Fruit fly (Drosophila melanogaster) whole organism, adult: ENCODE results near the gene CG31948.

ENCODE experiments used
- CG11617 ChIP-seq: fragments of 200-800 bp; sonication (Bioruptor generic); optimal IDR thresholded peaks from 2 replicates; lab custom pipeline; 2017; ENCODE audit warnings: mild to moderate bottlenecking, missing biosample characterization, missing genetic modification reagents, missing genetic modification characterization
- CG12768 ChIP-seq: fragments of 200-800 bp; sonication (Bioruptor generic); optimal IDR thresholded peaks from 2 replicates; lab custom pipeline; 2017; ENCODE audit warnings: missing biosample characterization, missing genetic modification characterization, mild to moderate bottlenecking, moderate library complexity, missing genetic modification reagents
- CG14711 ChIP-seq: fragments of 200-800 bp; sonication (Bioruptor generic); optimal IDR thresholded peaks from 2 replicates; lab custom pipeline; 2018; ENCODE audit warnings: missing biosample characterization, mild to moderate bottlenecking, missing genetic modification characterization, moderate library complexity
- CG1620 ChIP-seq: fragments of 200-800 bp; sonication (Bioruptor generic); optimal IDR thresholded peaks from 2 replicates; lab custom pipeline; 2016; ENCODE audit warnings: missing biosample characterization, missing genetic modification characterization
- CG33017 ChIP-seq: fragments of 200-800 bp; sonication (Bioruptor generic); optimal IDR thresholded peaks from 2 replicates; lab custom pipeline; 2018; ENCODE audit warnings: missing biosample characterization, mild to moderate bottlenecking, missing genetic modification characterization, moderate library complexity
- CG5204 ChIP-seq: fragments of 200-800 bp; sonication (Bioruptor generic); optimal IDR thresholded peaks from 2 replicates; lab custom pipeline; 2016; ENCODE audit warnings: missing biosample characterization, missing genetic modification characterization
- CG7045 ChIP-seq: fragments of 200-800 bp; sonication (Bioruptor generic); optimal IDR thresholded peaks from 2 replicates; lab custom pipeline; 2017; ENCODE audit warnings: missing biosample characterization, mild to moderate bottlenecking, missing genetic modification characterization
- CG7101 ChIP-seq: fragments of 200-800 bp; sonication (Bioruptor generic); optimal IDR thresholded peaks from 2 replicates; lab custom pipeline; 2018; ENCODE audit warnings: missing biosample characterization, mild to moderate bottlenecking, missing genetic modification characterization, moderate library complexity
- Clk ChIP-seq: fragments of 200-800 bp; sonication (Bioruptor generic); optimal IDR thresholded peaks from 2 replicates; lab custom pipeline; 2017; ENCODE audit warnings: missing biosample characterization, missing genetic modification characterization
- Crg-1 ChIP-seq: fragments of 200-800 bp; sonication (Bioruptor generic); optimal IDR thresholded peaks from 2 replicates; lab custom pipeline; 2016; ENCODE audit warnings: missing biosample characterization, missing genetic modification characterization
- Hr96 ChIP-seq: fragments of 200-800 bp; sonication (Bioruptor generic); optimal IDR thresholded peaks from 2 replicates; lab custom pipeline; 2016; ENCODE audit warnings: missing biosample characterization, missing genetic modification characterization
- Mnt ChIP-seq: fragments of 200-800 bp; sonication (Bioruptor generic); optimal IDR thresholded peaks from 2 replicates; lab custom pipeline; 2016; ENCODE audit warnings: missing biosample characterization, mild to moderate bottlenecking, missing genetic modification characterization
- bab1 ChIP-seq: fragments of 200-800 bp; sonication (Bioruptor generic); optimal IDR thresholded peaks from 3 replicates; lab custom pipeline; 2019; ENCODE audit warnings: missing biosample characterization, mild to moderate bottlenecking, missing genetic modification characterization, moderate library complexity
- cic ChIP-seq: fragments of 200-800 bp; sonication (Bioruptor generic); optimal IDR thresholded peaks from 2 replicates; lab custom pipeline; 2017; ENCODE audit warnings: missing biosample characterization, mild to moderate bottlenecking, missing genetic modification characterization, moderate library complexity
- cnc ChIP-seq, 2 experiments: fragments of >200 bp; optimal IDR thresholded peaks; 2 replicates each; lab custom pipeline; 2017
- kay ChIP-seq: fragments of 200-800 bp; sonication (Bioruptor generic); peaks from one replicate; lab custom pipeline; 2016; ENCODE audit warnings: missing biosample characterization, missing genetic modification characterization, borderline replicate concordance
- ovo ChIP-seq: fragments of 200-800 bp; sonication (Bioruptor generic); optimal IDR thresholded peaks from 2 replicates; lab custom pipeline; 2016; ENCODE audit warnings: missing biosample characterization, missing genetic modification characterization
- pad ChIP-seq: fragments of 200-800 bp; sonication (Bioruptor generic); optimal IDR thresholded peaks from 3 replicates; lab custom pipeline; 2017; ENCODE audit warnings: missing biosample characterization, missing genetic modification characterization, mild to moderate bottlenecking, moderate library complexity, missing genetic modification reagents
- tj ChIP-seq: fragments of 200-800 bp; sonication (Bioruptor generic); optimal IDR thresholded peaks from 3 replicates; lab custom pipeline; 2017; ENCODE audit warnings: missing biosample characterization, mild to moderate bottlenecking, missing genetic modification characterization, moderate library complexity
- toe ChIP-seq: fragments of 200-800 bp; sonication (Bioruptor generic); optimal IDR thresholded peaks from 2 replicates; lab custom pipeline; 2016; ENCODE audit warnings: missing biosample characterization, missing genetic modification characterization

The CG31948 gene

DNA sequence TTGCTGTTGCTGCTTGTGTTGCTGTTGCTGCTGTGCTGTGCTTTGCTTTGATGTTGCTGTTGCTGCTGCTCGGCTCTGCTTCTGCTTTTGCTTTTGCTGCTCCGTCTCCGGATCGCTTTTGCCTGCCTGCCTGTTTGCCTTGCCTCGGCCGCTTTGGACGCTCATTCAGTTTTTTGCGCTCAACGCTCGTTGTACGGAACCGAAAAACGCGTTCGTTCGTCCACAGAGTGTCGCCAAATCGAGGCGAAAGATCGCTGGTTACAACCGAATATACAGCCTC is 11.6 kb upstream of the CG31948 start, which contains the start of gene dpp:
Gene dpp, plus strand, starts transcription at position 164 of the 280 bp plus-strand sequence.
- TF ChIP-seq tj, result no peak
- no peak for TF ChIP-seq toe
- TF ChIP-seq Clk (GFP tag; lab: Kevin White, UChicago), result no peak
- no peak for TF ChIP-seq CG12768 (GFP tag; lab: Kevin White, UChicago)
- TF ChIP-seq ovo, result no peak
- no peak for TF ChIP-seq Hr96 (GFP tag; lab: Kevin White, UChicago)
- TF ChIP-seq CG11617 (GFP tag; lab: Kevin White, UChicago), result no peak
- TF ChIP-seq CG1620 (GFP tag; lab: Kevin White, UChicago), result no peak
- TF ChIP-seq cnc (optimal IDR thresholded peaks at IDR 0.05; lab: Kevin White, UChicago), result no peak
- no peak for TF ChIP-seq CG33017
- TF ChIP-seq pad, result no peak
- no peak for TF ChIP-seq Crg-1
- no peak for TF ChIP-seq CG7045
- no peak for TF ChIP-seq CG14711 (tag; lab: Kevin White, UChicago)
- no peak for TF ChIP-seq Mnt
- TF ChIP-seq kay (GFP tag; lab: Kevin White, UChicago), result no peak
- TF ChIP-seq cic (GFP tag; lab: Kevin White, UChicago), result no peak
- TF ChIP-seq CG5204 (GFP tag; lab: Kevin White, UChicago), result no peak
- TF ChIP-seq CG7101, result no peak
- no peak for TF ChIP-seq bab1

DNA sequence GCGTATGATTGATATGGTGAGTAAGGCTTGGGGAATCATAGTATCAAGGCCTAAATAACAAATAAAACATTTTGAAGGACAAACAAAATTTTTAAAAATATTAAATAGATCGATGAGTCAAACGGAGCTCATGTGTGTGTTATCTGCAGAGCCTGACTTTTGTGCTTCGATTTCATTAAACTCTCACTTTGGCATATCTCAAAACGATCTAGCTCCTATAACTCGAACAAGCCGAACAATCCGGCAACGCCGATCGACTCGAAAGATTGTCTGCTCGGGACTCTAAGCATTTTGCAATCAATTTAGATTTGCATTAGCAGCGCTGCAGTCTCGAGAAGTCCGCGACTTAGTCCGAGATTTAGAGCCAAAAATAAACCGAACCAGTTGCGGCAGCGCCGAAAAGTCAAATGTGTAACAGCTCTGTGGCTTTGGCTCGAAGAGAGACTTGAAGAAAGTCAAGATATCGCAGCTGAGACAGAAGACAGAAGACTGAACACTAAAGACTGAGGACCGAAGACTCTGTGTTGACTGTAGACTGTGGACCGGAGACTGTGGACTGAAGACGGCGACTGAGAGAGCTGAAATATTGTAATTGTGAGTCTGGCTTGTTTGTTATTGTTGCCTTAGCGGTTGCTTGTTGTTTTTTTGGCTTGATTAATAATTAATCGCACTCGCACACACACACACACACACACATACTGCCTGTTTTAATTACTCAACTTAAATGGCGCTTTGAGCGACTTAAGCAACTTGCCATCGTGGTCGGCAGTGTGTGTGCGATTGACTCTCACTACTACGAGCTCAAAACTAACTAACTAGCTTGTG is 11.1 kb upstream of the CG31948 start:
- TF ChIP-seq CG7045 (no peak), Crg-1 (no peak), cnc (optimal IDR thresholded peaks at IDR 0.05; lab: Kevin White, UChicago) (no peak), cic (GFP tag; lab: Kevin White, UChicago) (peak; percentile 7), Hr96 (GFP tag; lab: Kevin White, UChicago) (no peak), CG33017 (no peak), CG14711 (tag; lab: Kevin White, UChicago) (no peak), CG12768 (GFP tag; lab: Kevin White, UChicago) (peak; percentile 43), Mnt (no peak), CG1620 (GFP tag; lab: Kevin White, UChicago) (no peak)

DNA sequence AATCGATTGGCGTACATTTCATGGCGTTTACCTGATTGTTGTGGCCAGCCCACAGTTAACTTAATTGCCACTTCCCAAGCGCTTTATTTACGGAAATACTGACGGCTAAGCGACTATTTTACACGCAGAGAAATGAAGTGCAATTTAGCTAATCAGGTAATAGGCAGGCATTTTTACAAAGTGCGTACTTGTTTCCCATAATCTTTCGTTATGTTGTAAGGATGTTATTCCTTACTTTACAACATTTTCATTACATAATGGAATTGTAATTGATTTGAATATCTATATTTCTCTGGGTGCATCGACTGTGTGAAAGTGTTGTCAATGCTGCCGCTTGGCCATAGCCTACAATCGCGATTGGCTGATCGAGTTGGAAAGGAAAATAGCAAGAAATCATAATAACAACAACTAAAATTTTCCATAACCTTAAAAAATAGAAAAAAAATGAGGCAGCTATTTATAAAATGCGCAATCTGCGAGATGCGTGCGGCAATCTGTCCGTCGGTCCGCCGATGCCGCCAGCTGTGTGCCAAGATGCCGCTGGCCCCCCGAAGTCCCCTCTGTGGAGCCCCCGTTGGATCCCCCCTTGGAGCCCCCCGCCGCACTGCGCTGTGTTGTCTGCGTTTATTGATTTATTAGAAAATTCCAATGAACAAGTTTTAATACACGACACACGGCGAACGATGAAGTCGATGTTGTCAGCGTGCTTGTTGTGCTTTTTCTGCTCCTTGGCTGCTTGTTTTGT is 10.1 kb upstream of the CG31948 start:
- peak; percentile 72 for TF ChIP-seq CG7045
- peak; percentile 41 for TF ChIP-seq CG33017
- no peak for TF ChIP-seq CG7101
- TF ChIP-seq Hr96 (GFP tag; lab: Kevin White, UChicago), result peak; percentile 8
- no peak for TF ChIP-seq bab1
- TF ChIP-seq CG5204 (GFP tag; lab: Kevin White, UChicago), result peak; percentile 62

DNA sequence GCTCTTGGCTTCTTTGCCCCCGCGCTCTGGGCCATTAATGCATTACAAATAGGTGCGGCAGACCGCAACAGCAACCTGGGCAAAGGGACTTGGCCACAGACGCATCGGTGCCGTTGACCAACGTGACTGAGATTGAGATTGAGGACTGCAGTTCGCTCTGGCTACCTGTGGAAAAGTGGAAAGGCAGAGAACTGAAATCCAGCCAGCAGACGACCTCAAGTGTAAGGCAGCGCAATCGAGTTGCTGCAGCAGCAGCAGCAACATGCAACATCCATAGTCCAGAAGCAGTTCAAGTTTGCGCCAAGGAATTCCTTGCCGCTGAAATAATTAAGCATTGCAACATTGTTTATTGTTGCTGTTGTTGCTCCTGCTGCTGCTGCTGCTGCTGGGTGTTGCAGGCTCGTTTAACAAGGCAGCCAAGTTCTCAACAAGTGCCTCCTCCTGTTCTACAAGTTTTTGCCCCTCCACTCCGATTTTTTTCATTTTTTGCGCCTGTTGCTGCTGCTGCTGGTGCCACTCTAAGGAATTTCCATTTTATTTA is 9.2 kb upstream of the CG31948 start:
- TF ChIP-seq Clk (GFP tag; lab: Kevin White, UChicago) (no peak), pad (no peak), bab1 (no peak), CG7101 (no peak), Mnt (no peak), toe (no peak), CG5204 (GFP tag; lab: Kevin White, UChicago) (no peak), CG14711 (tag; lab: Kevin White, UChicago) (no peak), CG33017 (no peak), tj (no peak), Hr96 (GFP tag; lab: Kevin White, UChicago) (no peak), kay (GFP tag; lab: Kevin White, UChicago) (no peak), Crg-1 (no peak), CG11617 (GFP tag; lab: Kevin White, UChicago) (no peak), cic (GFP tag; lab: Kevin White, UChicago) (no peak)

DNA sequence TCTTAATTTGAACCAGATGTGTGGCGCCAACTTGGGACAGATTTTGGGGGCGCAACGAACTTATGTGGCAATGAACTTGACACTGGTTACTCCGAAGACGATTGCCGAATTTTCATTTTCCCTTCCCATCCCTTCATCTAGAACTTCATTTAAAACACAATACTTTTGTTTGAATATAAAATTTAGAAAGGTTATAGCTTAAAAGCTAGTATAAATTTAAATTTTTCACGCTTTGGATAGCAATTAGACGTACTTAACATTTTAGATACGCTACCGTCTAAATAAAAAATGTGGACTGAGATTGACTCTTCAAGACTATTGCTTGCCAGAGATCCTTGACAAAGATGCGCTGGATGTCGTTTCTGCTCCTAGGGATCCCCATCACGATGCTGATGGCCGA is 8.0 kb upstream of the CG31948 start, which contains the start of gene CG44139:
Gene CG44139, plus strand, starts transcription at position 301 of the 400 bp plus-strand sequence.
- TF ChIP-seq CG14711 (tag; lab: Kevin White, UChicago) (no peak), CG7045 (no peak), Crg-1 (no peak), kay (GFP tag; lab: Kevin White, UChicago) (no peak), toe (no peak), CG5204 (GFP tag; lab: Kevin White, UChicago) (no peak), ovo (no peak), CG1620 (GFP tag; lab: Kevin White, UChicago) (no peak), Hr96 (GFP tag; lab: Kevin White, UChicago) (no peak), CG7101 (no peak), pad (no peak), bab1 (no peak), Clk (GFP tag; lab: Kevin White, UChicago) (no peak)

DNA sequence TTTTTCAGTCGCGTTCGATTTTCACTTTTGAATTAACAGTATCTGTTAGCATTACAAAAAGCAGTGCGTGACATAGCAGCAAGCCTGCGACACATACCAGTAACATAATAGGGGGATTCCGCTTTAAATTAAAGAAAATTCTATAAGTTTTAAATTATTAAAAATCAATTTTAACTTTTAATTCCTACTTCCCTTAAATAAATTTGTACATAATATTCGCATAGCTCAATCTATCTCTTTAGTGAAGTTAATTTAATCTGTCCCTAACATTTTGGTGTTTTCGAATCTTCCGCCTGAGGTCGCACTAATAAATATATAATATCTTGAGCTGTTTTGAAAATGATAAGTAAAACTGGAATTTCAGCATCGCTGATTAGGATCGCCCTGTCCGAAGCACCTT is 4.0 kb upstream of the CG31948 start, which contains the start of gene CG9886:
Gene CG9886, plus strand, starts transcription at position 341 of the 400 bp plus-strand sequence.
- TF ChIP-seq Crg-1, result no peak
- peak; percentile 45 for TF ChIP-seq CG5204 (GFP tag; lab: Kevin White, UChicago)
- peak; percentile 46 for TF ChIP-seq kay (GFP tag; lab: Kevin White, UChicago)
- TF ChIP-seq ovo, result no peak
- TF ChIP-seq pad, result no peak
- peak; percentile 58 for TF ChIP-seq CG33017
- peak; percentile 61 for TF ChIP-seq CG14711 (tag; lab: Kevin White, UChicago)
- no peak for TF ChIP-seq CG1620 (GFP tag; lab: Kevin White, UChicago)
- TF ChIP-seq Hr96 (GFP tag; lab: Kevin White, UChicago), result no peak
- peak; percentile 68 for TF ChIP-seq bab1
- no peak for TF ChIP-seq CG12768 (GFP tag; lab: Kevin White, UChicago)
- peak; percentile 54 for TF ChIP-seq CG7045
- TF ChIP-seq CG11617 (GFP tag; lab: Kevin White, UChicago), result peak; percentile 18
- no peak for TF ChIP-seq cnc (optimal IDR thresholded peaks at IDR 0.05; lab: Kevin White, UChicago)
- TF ChIP-seq CG7101, result peak; percentile 40
- TF ChIP-seq Mnt, result no peak
- TF ChIP-seq toe, result no peak
- TF ChIP-seq tj, result peak; percentile 13
